Worm (Caenorhabditis elegans): ENCODE measurements around the gene T12G3.6.

The T12G3.6 gene

ce11 chrIV:12029722-12030182, 1.3 kb downstream of the T12G3.6 start, which contains the start of gene T12G3.11:
T12G3.11 (minus strand) TSS chrIV:12029772.
- TF ChIP-seq unc-120 (tag; optimal IDR thresholded peaks at IDR 0.05; ENCODE audit: poor library complexity, severe bottlenecking) (no peak), nhr-76 (tag; optimal IDR thresholded peaks at IDR 0.05) (no peak), ceh-39 (tag; optimal IDR thresholded peaks at IDR 0.05) (no peak), ces-1 (GFP tag; optimal IDR thresholded peaks at IDR 0.05) (peak; percentile 14), mep-1 (tag; optimal IDR thresholded peaks at IDR 0.05) (no peak), sem-2 (GFP tag; optimal IDR thresholded peaks at IDR 0.05) (no peak), lsy-2 (tag; optimal IDR thresholded peaks at IDR 0.05) (peak; percentile 52), elt-3 (tag; optimal IDR thresholded peaks at IDR 0.05) (no peak)

- no peak for TF ChIP-seq mab-5 (tag; optimal IDR thresholded peaks at IDR 0.05)
- TF ChIP-seq ztf-11 (tag; optimal IDR thresholded peaks at IDR 0.05), result no peak
- no peak for TF ChIP-seq elt-1 (tag; optimal IDR thresholded peaks at IDR 0.05; ENCODE audit: borderline replicate concordance, insufficient read depth)
- no peak for TF ChIP-seq pha-4 (tag; optimal IDR thresholded peaks at IDR 0.05)
- TF ChIP-seq mep-1 (tag; optimal IDR thresholded peaks at IDR 0.05), result no peak
- TF ChIP-seq blmp-1 (tag; optimal IDR thresholded peaks at IDR 0.05), result no peak
- TF ChIP-seq zip-8 (tag; optimal IDR thresholded peaks at IDR 0.05), result no peak
- no peak for TF ChIP-seq snpc-4 (tag; optimal IDR thresholded peaks at IDR 0.05)
- no peak for TF ChIP-seq M03D4.4 (tag; optimal IDR thresholded peaks at IDR 0.05)
- TF ChIP-seq hlh-1 (tag; optimal IDR thresholded peaks at IDR 0.05), result no peak
- TF ChIP-seq ces-1 (GFP tag; optimal IDR thresholded peaks at IDR 0.05), result no peak
- TF ChIP-seq sem-2 (GFP tag; optimal IDR thresholded peaks at IDR 0.05), result no peak
- no peak for TF ChIP-seq nhr-12 (tag; optimal IDR thresholded peaks at IDR 0.05)
- TF ChIP-seq ham-2 (GFP tag; optimal IDR thresholded peaks at IDR 0.05), result no peak
- TF ChIP-seq elt-3 (tag; optimal IDR thresholded peaks at IDR 0.05), result no peak
- no peak for TF ChIP-seq lsy-2 (tag; optimal IDR thresholded peaks at IDR 0.05)
- no peak for TF ChIP-seq unc-62 (GFP tag; optimal IDR thresholded peaks at IDR 0.05)
- TF ChIP-seq sptf-1 (tag; optimal IDR thresholded peaks at IDR 0.05), result no peak
- TF ChIP-seq ceh-39 (tag; optimal IDR thresholded peaks at IDR 0.05), result no peak
- no peak for TF ChIP-seq lin-32 (GFP tag; optimal IDR thresholded peaks at IDR 0.05)
Measured at ce11 chrIV:12029074-12029473, 2.0 kb downstream of the T12G3.6 start, which contains the start of gene tgn-38. tgn-38 (minus strand) TSS chrIV:12029174.

- no peak for TF ChIP-seq ceh-43 (GFP tag; optimal IDR thresholded peaks at IDR 0.05)
- TF ChIP-seq elt-1 (tag; optimal IDR thresholded peaks at IDR 0.05; ENCODE audit: borderline replicate concordance, insufficient read depth), result peak; percentile 20
Measured at ce11 chrIV:12021360-12021759, 9.7 kb downstream of the T12G3.6 start.

DNA sequence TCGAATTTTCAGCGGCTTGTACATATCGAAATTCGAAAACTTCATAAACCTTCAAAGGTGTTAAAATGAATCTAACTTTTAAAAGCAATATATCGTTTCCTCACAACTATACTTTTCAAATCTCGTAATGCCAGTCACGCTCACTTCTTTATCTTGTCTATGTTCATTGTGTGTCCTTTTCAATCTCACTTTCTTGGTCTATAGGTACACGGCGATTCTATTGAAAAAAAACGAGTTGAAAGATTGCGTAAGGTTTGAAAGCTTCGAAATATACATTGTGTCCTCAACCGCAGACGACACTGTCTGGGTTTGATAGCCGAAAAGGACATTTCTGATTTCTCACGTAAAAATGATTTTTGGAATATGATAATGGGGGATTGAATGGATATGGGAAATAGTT, 12.2 kb downstream of the T12G3.6 start:
- no peak for TF ChIP-seq ceh-43 (GFP tag; optimal IDR thresholded peaks at IDR 0.05)

DNA sequence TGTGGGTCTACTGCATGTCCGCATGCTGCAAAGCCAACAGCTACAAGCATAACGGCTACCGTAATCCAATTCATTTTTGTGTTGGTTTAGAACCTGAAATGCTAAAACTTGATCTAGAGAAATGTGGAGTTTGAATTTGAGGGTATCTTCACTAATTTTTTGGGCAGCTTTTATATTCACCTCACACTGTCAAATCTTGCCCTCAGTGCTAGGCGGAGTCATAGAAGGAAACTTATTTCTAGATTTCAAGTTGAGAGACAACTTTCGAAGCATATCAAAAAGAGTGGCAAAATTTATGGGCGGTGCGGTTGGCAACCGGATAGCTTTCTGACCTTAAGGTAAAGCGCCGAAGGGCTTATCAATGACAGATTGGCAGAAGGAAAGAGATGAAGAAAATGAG, 15.5 kb downstream of the T12G3.6 start, which contains the start of gene lips-6:
Gene lips-6 (minus strand): TSS at position 101 of the 400 bp plus-strand sequence.
- TF ChIP-seq ces-1 (GFP tag; optimal IDR thresholded peaks at IDR 0.05) (no peak), sem-2 (GFP tag; optimal IDR thresholded peaks at IDR 0.05) (no peak), cnd-1 (tag; optimal IDR thresholded peaks at IDR 0.05) (no peak), nhr-12 (tag; optimal IDR thresholded peaks at IDR 0.05) (no peak), mab-5 (tag; optimal IDR thresholded peaks at IDR 0.05) (no peak), lin-32 (GFP tag; optimal IDR thresholded peaks at IDR 0.05) (no peak)

DNA sequence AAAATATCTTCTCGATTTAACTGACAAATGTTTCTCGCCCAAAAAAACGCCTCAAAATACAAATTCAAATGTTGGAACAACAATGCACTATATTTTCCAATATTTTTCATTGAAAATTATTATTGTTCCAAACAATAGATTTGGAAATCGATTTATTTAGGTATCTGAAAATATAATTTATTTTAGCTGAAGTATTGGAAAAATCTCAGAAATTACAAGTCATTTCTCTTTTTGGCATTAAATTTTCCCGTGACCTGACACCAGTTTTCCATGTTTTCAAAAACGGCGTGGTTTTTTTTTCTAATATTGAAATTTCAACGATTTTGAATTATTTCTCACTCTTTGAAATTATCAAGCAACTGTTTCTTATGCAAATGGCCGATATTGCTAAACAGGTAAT, 18.0 kb downstream of the T12G3.6 start, which contains the start of gene spe-17:
Gene spe-17 (plus strand): TSS at position 301 of the 400 bp plus-strand sequence.
- TF ChIP-seq unc-39 (tag; optimal IDR thresholded peaks at IDR 0.05), result no peak
- TF ChIP-seq nhr-12 (tag; optimal IDR thresholded peaks at IDR 0.05), result no peak
- no peak for TF ChIP-seq cnd-1 (tag; optimal IDR thresholded peaks at IDR 0.05)
- TF ChIP-seq lin-32 (GFP tag; optimal IDR thresholded peaks at IDR 0.05), result no peak
- TF ChIP-seq nhr-237 (tag; optimal IDR thresholded peaks at IDR 0.05), result no peak
- no peak for TF ChIP-seq sptf-1 (tag; optimal IDR thresholded peaks at IDR 0.05)

- no peak for TF ChIP-seq ztf-11 (tag; optimal IDR thresholded peaks at IDR 0.05)
- no peak for TF ChIP-seq lsy-2 (tag; optimal IDR thresholded peaks at IDR 0.05)
- peak; percentile 7 for TF ChIP-seq drap-1 (GFP tag; optimal IDR thresholded peaks at IDR 0.05)
- peak; percentile 89 for TF ChIP-seq unc-120 (tag; optimal IDR thresholded peaks at IDR 0.05; ENCODE audit: poor library complexity, severe bottlenecking)
- no peak for TF ChIP-seq M03D4.4 (tag; optimal IDR thresholded peaks at IDR 0.05)
- no peak for TF ChIP-seq sem-2 (GFP tag; optimal IDR thresholded peaks at IDR 0.05)
- no peak for TF ChIP-seq cnd-1 (tag; optimal IDR thresholded peaks at IDR 0.05)
- TF ChIP-seq ham-2 (GFP tag; optimal IDR thresholded peaks at IDR 0.05), result no peak
- no peak for TF ChIP-seq nhr-2 (tag; optimal IDR thresholded peaks at IDR 0.05)
- TF ChIP-seq elt-3 (tag; optimal IDR thresholded peaks at IDR 0.05), result no peak
- no peak for TF ChIP-seq zip-8 (tag; optimal IDR thresholded peaks at IDR 0.05)
- no peak for TF ChIP-seq ceh-83 (GFP tag; optimal IDR thresholded peaks at IDR 0.05)
- TF ChIP-seq mab-5 (tag; optimal IDR thresholded peaks at IDR 0.05), result no peak
- no peak for TF ChIP-seq pha-4 (tag; optimal IDR thresholded peaks at IDR 0.05)
- TF ChIP-seq tbx-8 (GFP tag; optimal IDR thresholded peaks at IDR 0.05), result no peak
- TF ChIP-seq unc-62 (GFP tag; optimal IDR thresholded peaks at IDR 0.05), result peak; percentile 90
- no peak for TF ChIP-seq lin-13 (tag; optimal IDR thresholded peaks at IDR 0.05)
Measured at ce11 chrIV:12012439-12013003, 18.6 kb downstream of the T12G3.6 start.

Data from whole organism, mixed stage, embryonic.